Worm (Caenorhabditis elegans): ENCODE measurements around the gene nrde-1.

The nrde-1 gene

ce11 chrIII:3742090-3742489 is 28.8 kb downstream of the nrde-1 start:
- TF ChIP-seq set-16 (GFP tag; IDR thresholded peaks at IDR 0.05): peak; percentile 37
- no peak for TF ChIP-seq attf-4 (tag; optimal IDR thresholded peaks at IDR 0.05)
- TF ChIP-seq ceh-32 (tag; optimal IDR thresholded peaks at IDR 0.05; ENCODE audit: poor library complexity): no peak
- TF ChIP-seq mdt-29 (GFP tag; IDR thresholded peaks at IDR 0.05): no peak
- TF ChIP-seq ama-1 (optimal IDR thresholded peaks at IDR 0.05): no peak

ce11 chrIII:3743367-3743766 is 30.1 kb downstream of the nrde-1 start:
- TF ChIP-seq dmd-9 (GFP tag; IDR thresholded peaks at IDR 0.05) (no peak), nhr-28 (tag; optimal IDR thresholded peaks at IDR 0.05) (no peak), ctbp-1 (GFP tag; IDR thresholded peaks at IDR 0.05) (no peak), mdl-1 (tag; optimal IDR thresholded peaks at IDR 0.05) (no peak), sdz-12 (GFP tag; optimal IDR thresholded peaks at IDR 0.05) (no peak), hlh-11 (tag; optimal IDR thresholded peaks at IDR 0.05) (no peak), lsy-2 (tag; optimal IDR thresholded peaks at IDR 0.05) (no peak), dve-1 (tag; optimal IDR thresholded peaks at IDR 0.05; ENCODE audit: insufficient read depth) (no peak), zfp-2 (tag; optimal IDR thresholded peaks at IDR 0.05) (no peak), nhr-77 (tag; optimal IDR thresholded peaks at IDR 0.05) (no peak), fkh-10 (GFP tag; optimal IDR thresholded peaks at IDR 0.05) (no peak), lin-29 (GFP tag; IDR thresholded peaks at IDR 0.05) (no peak), F37D6.2 (tag; optimal IDR thresholded peaks at IDR 0.05) (no peak), nhr-102 (tag; optimal IDR thresholded peaks at IDR 0.05) (no peak), ama-1 (optimal IDR thresholded peaks at IDR 0.05) (no peak)

ce11 chrIII:3745138-3745537 is 31.9 kb downstream of the nrde-1 start, which contains the start of gene lin-48:
TSS of gene lin-48 (plus strand) at chrIII:3745438.
- TF ChIP-seq unc-62 (GFP tag; optimal IDR thresholded peaks at IDR 0.05 in 1 of 2) (peak in 1 of 2 experiments; percentile 26), unc-62 (tag; optimal IDR thresholded peaks at IDR 0.05) (no peak), mdt-29 (GFP tag; IDR thresholded peaks at IDR 0.05) (no peak)

DNA sequence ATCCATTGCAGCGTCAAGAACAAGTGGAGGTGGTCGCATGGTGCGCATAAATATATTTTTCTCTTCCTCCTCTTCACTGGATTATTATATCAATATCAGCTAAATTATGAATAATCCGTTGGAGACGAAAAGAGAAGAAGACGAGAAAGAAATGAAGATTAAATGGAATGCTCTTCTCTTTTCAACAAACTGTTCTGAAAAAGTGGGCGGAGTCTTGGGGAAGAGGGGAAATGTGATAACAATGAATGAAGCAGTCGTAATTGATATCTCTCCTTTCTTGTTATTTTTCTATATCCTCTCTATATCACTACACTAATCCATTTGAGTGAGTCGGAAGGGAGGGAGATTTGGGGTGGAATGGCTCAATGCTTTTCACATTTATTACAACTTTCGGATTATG is 46.0 kb downstream of the nrde-1 start, which contains the start of gene arcp-1:
arcp-1 (minus strand) TSS at position 101 of the 400 bp plus-strand sequence.
- peak; percentile 57 for TF ChIP-seq aha-1 (tag)
- no peak for TF ChIP-seq ces-1 (GFP tag; optimal IDR thresholded peaks at IDR 0.05)
- no peak for TF ChIP-seq dmd-9 (GFP tag; IDR thresholded peaks at IDR 0.05)
- TF ChIP-seq madf-9 (GFP tag; conservative IDR thresholded peaks at IDR 0.05): no peak

DNA sequence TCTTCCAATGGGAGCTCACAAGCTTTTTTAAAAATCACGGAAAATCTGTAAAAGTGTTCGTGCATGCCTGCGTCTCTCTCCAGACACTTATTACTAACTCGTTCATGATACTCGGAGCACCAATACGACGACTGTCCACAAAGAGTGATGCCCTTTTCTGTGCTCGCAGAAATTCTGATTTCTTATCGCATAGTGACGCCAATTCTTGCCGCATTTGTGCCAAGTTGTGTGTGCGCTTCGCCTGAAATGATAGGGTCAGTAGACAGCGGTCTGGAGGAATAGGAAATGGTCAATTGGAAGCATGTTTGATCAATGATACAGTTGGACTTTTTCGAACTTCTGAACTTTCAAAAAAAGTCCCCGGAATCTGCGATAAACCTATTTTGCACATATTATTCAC is 50.8 kb downstream of the nrde-1 start:
- peak; percentile 63 for TF ChIP-seq dmd-6 (GFP tag; IDR thresholded peaks at IDR 0.05)
- no peak for TF ChIP-seq T20F7.1 (GFP tag; optimal IDR thresholded peaks at IDR 0.05)
- TF ChIP-seq nhr-77 (tag; optimal IDR thresholded peaks at IDR 0.05): peak; percentile 43
- peak; percentile 11 for TF ChIP-seq hlh-30 (tag; optimal IDR thresholded peaks at IDR 0.05; ENCODE audit: insufficient read depth)
- no peak for TF ChIP-seq daf-12 (tag; optimal IDR thresholded peaks at IDR 0.05)
- peak; percentile 15 for TF ChIP-seq mxl-3 (GFP tag; optimal IDR thresholded peaks at IDR 0.05)
- peak; percentile 77 for TF ChIP-seq nhr-28 (tag; optimal IDR thresholded peaks at IDR 0.05)
- peak; percentile 72 for TF ChIP-seq hlh-11 (tag; optimal IDR thresholded peaks at IDR 0.05)
- no peak for TF ChIP-seq daf-16 (GFP tag; optimal IDR thresholded peaks at IDR 0.05)
- TF ChIP-seq daf-16 (tag; optimal IDR thresholded peaks at IDR 0.05): peak; percentile 9
- TF ChIP-seq pqm-1 (tag; optimal IDR thresholded peaks at IDR 0.05): peak; percentile 77

DNA sequence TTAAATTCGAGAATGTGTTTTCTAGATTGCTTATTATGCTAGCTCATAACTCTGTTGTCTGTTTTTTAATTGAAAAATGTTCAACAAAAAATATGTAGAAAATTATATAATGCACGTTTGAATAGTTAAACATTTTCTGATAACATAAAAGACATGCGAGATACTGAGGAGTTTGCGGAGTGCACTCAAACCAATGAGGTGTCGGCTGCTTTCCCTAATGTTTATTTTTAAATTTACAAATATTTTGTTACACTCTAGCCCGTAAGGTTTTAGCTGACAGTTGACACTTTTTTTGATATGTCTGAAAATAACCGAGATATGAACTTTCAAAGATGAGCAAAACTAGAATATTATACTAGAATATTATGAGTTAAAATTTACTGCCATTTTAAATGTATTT is 51.3 kb downstream of the nrde-1 start:
- peak; percentile 40 for TF ChIP-seq dve-1 (tag; optimal IDR thresholded peaks at IDR 0.05; ENCODE audit: insufficient read depth)
- no peak for TF ChIP-seq nhr-42 (GFP tag; IDR thresholded peaks at IDR 0.05)
- TF ChIP-seq daf-16 (GFP tag; optimal IDR thresholded peaks at IDR 0.05): no peak
- peak; percentile 10 for TF ChIP-seq daf-16 (tag; optimal IDR thresholded peaks at IDR 0.05)

Measured in whole organism, L4 larva.